Worm (Caenorhabditis elegans): Measurements from ENCODE around the gene T23B12.11.

T23B12.11 gene

DNA sequence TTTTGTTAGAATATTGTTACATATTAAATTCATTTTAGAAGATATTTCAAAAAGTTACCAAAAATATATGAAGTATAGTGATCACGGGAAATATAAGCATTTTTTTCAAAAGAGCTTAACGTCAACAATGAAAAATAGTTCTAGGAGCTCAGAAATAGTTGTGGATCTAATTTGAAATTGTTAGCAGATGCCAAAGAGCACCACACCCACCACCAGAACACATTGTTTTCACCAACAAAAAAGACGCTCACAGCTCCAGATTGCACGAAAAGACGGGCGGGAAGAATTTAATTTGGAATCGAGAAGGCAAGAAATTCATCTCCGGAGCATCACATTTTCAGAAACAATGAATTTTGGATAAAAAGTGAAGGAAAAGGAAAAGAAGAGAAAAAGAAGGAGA is 15.7 kb downstream of the T23B12.11 start, which contains the start of gene gplb-1:
Gene gplb-1 (minus strand): TSS at position 337 of the 400 bp plus-strand sequence.
- TF ChIP-seq tab-1 (GFP tag; IDR thresholded peaks at IDR 0.05) (no peak), ztf-23 (GFP tag; IDR thresholded peaks at IDR 0.05) (no peak), flt-1 (GFP tag; IDR thresholded peaks at IDR 0.05) (no peak), cog-1 (tag; optimal IDR thresholded peaks at IDR 0.05) (no peak), ref-1 (GFP tag; conservative IDR thresholded peaks at IDR 0.05) (no peak), klf-2 (GFP tag; conservative IDR thresholded peaks at IDR 0.05) (no peak), med-1 (GFP tag; optimal IDR thresholded peaks at IDR 0.05; ENCODE audit: insufficient read depth) (no peak), T22C8.4 (GFP tag; IDR thresholded peaks at IDR 0.05) (no peak), ztf-29 (GFP tag; IDR thresholded peaks at IDR 0.05) (no peak)

ce11 chrV:8481274-8481673 is 26.1 kb downstream of the T23B12.11 start:
- no peak for TF ChIP-seq tab-1 (GFP tag; IDR thresholded peaks at IDR 0.05)
- no peak for TF ChIP-seq ztf-29 (GFP tag; IDR thresholded peaks at IDR 0.05)
- no peak for TF ChIP-seq flt-1 (GFP tag; IDR thresholded peaks at IDR 0.05)
- no peak for TF ChIP-seq ztf-23 (GFP tag; IDR thresholded peaks at IDR 0.05)
- TF ChIP-seq T22C8.4 (GFP tag; IDR thresholded peaks at IDR 0.05): no peak
- TF ChIP-seq cog-1 (tag; optimal IDR thresholded peaks at IDR 0.05): no peak
- TF ChIP-seq klf-2 (GFP tag; conservative IDR thresholded peaks at IDR 0.05): no peak
- no peak for TF ChIP-seq med-1 (GFP tag; optimal IDR thresholded peaks at IDR 0.05; ENCODE audit: insufficient read depth)
- no peak for TF ChIP-seq ref-1 (GFP tag; conservative IDR thresholded peaks at IDR 0.05)

- no peak for TF ChIP-seq cog-1 (tag; optimal IDR thresholded peaks at IDR 0.05)
- TF ChIP-seq tab-1 (GFP tag; IDR thresholded peaks at IDR 0.05): no peak
- no peak for TF ChIP-seq med-1 (GFP tag; optimal IDR thresholded peaks at IDR 0.05; ENCODE audit: insufficient read depth)
- TF ChIP-seq ref-1 (GFP tag; conservative IDR thresholded peaks at IDR 0.05): no peak
- no peak for TF ChIP-seq ztf-29 (GFP tag; IDR thresholded peaks at IDR 0.05)
Observed at ce11 chrV:8494260-8494939, 39.2 kb downstream of the T23B12.11 start, which contains the start of gene pxn-1. Gene pxn-1 (plus strand): TSS chrV:8494889.

- no peak for TF ChIP-seq tab-1 (GFP tag; IDR thresholded peaks at IDR 0.05)
Observed at ce11 chrV:8495106-8495505, 39.9 kb downstream of the T23B12.11 start.

DNA sequence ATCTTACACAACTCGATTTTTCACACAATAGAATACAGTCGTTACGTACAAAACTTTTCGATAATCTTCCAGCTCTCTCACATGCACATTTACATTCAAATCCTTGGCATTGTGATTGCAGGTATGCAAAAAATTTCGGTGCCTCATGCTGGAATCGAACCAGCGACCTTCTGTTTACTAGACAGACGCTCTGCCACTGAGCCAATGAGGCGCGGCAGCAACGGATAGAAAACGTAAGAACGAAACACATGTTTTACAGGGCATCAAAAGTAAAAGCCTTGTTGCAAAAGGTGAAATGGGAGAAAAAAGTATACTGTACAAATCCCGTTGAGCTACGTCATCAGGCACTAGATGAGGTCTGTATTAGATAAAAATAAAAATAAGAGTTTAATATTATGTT is 40.8 kb downstream of the T23B12.11 start:
- no peak for TF ChIP-seq med-1 (GFP tag; optimal IDR thresholded peaks at IDR 0.05; ENCODE audit: insufficient read depth)
- 0 out of 2 replicates have a peak, but pooled peaks have one; percentile 8 for TF ChIP-seq tab-1 (GFP tag; IDR thresholded peaks at IDR 0.05)

DNA sequence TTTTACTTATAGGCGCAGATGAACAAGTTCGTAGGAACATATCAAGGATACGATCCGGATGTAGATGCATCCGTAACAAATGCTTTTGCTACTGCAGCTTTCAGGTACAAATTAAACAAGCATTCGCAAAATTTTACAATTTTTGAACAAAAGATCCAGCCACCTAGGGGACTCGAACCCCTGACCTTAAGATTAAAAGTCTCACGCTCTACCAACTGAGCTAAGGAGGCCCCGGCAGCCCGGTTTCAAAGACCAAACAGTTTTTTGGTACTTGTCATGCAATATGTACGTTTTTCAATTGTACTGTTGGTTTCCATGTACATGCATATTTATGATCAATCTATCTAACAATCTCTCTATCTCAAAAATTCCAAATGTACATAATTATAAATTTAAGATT is 44.2 kb downstream of the T23B12.11 start:
- TF ChIP-seq T22C8.4 (GFP tag; IDR thresholded peaks at IDR 0.05) (no peak), tab-1 (GFP tag; IDR thresholded peaks at IDR 0.05) (no peak), ztf-23 (GFP tag; IDR thresholded peaks at IDR 0.05) (no peak), ref-1 (GFP tag; conservative IDR thresholded peaks at IDR 0.05) (no peak), ztf-29 (GFP tag; IDR thresholded peaks at IDR 0.05) (no peak), klf-2 (GFP tag; conservative IDR thresholded peaks at IDR 0.05) (no peak), med-1 (GFP tag; optimal IDR thresholded peaks at IDR 0.05; ENCODE audit: insufficient read depth) (no peak), cog-1 (tag; optimal IDR thresholded peaks at IDR 0.05) (no peak), flt-1 (GFP tag; IDR thresholded peaks at IDR 0.05) (no peak)

DNA sequence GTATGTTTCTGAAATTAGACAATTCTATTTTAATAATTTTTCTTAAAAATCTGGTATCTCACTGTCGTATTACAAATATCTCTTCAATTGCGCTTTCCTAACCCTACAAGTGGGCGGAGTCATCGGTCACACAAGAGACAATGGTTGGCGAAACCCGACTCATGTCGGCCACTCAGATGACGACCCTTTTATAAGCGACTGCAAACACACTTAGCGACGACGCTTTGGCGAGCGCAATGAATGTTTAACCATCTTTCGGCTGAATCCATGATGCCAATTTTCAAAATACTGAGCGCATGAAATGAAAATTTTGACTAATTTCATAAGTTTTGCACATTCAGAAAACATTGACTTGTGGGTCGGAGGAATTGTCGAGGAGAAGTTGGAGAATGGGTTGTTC is 45.2 kb downstream of the T23B12.11 start:
- TF ChIP-seq T22C8.4 (GFP tag; IDR thresholded peaks at IDR 0.05) (peak; percentile 98), ztf-29 (GFP tag; IDR thresholded peaks at IDR 0.05) (peak; percentile 99), flt-1 (GFP tag; IDR thresholded peaks at IDR 0.05) (peak; percentile 99), cog-1 (tag; optimal IDR thresholded peaks at IDR 0.05) (peak; percentile 97), tab-1 (GFP tag; IDR thresholded peaks at IDR 0.05) (peak; percentile 100), med-1 (GFP tag; optimal IDR thresholded peaks at IDR 0.05; ENCODE audit: insufficient read depth) (peak; percentile 93), ref-1 (GFP tag; conservative IDR thresholded peaks at IDR 0.05) (peak; percentile 98), klf-2 (GFP tag; conservative IDR thresholded peaks at IDR 0.05) (peak; percentile 100), ztf-23 (GFP tag; IDR thresholded peaks at IDR 0.05) (peak; percentile 99)
